Fruit fly (Drosophila melanogaster): ENCODE results near the gene CG9391.

CG9391 gene

DNA sequence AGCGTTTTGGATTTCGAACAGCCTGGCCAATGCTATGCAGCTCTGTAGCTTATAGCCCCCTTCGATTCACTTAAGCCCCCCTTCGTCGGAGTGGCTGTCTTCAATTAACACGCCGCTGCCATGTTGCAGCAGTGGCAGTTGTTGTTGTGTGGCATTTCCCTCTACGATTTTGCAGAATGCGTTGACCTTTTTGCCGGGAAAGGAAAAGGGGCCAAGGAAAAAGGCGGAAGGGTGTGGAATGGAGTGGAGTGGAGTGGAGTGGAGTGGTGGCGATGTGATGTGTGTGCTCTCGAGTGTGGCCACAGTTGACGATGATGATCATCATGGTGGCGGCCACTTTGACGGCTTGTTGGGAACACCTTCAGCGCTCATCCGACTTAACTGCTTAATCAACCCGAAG is 29.8 kb downstream of the CG9391 start:
- TF ChIP-seq Eip78C (GFP tag) (peak; percentile 4), CG9139 (GFP tag; optimal IDR thresholded peaks at IDR 0.05) (no peak), CG11294 (GFP tag; IDR thresholded peaks at IDR 0.05) (no peak), CG6792 (GFP tag; optimal IDR thresholded peaks at IDR 0.05) (no peak), lz (GFP tag; optimal IDR thresholded peaks at IDR 0.05) (no peak), esn (GFP tag; optimal IDR thresholded peaks at IDR 0.05) (no peak), svp (GFP tag) (peak; percentile 30), achi (GFP tag; optimal IDR thresholded peaks at IDR 0.05) (no peak), dsx (GFP tag; optimal IDR thresholded peaks at IDR 0.05; ENCODE audit: poor library complexity, severe bottlenecking) (no peak), salr (GFP tag; optimal IDR thresholded peaks at IDR 0.05) (no peak), Hr4 (GFP tag; optimal IDR thresholded peaks at IDR 0.05) (no peak)

DNA sequence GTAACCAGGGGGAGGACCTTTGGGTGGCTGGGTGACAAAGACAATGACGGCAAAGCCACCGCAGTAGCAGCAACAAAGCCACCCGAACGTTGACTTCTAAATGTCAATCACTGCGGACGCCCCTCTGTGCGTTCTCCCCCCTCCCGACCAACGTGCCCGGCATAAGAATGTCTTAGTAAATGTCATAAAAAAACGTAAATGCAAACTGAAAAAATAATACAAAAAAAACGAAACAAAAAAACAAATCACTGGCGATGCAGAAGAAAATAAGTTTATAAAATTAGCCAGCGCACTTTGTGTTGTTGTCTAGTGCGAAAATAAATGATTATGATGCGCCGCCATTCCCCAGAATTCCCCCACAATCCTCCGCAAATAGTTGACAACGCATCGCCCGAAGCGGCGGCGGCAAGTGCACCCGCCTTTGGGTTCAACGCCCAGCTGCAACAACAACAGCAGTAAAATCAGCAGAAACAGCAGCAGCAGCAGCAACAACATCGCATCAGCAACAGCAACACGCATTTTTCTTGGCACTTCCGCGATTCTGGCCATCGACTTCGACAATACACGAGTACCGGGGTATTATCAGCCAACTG is 31.1 kb downstream of the CG9391 start:
- TF ChIP-seq CG16779 (tag; optimal IDR thresholded peaks at IDR 0.05) (peak; percentile 48), net (GFP tag; optimal IDR thresholded peaks at IDR 0.05) (peak; percentile 36), Sox102F (GFP tag; optimal IDR thresholded peaks at IDR 0.05) (no peak), CG6792 (GFP tag; optimal IDR thresholded peaks at IDR 0.05) (no peak), Eip93F (GFP tag; optimal IDR thresholded peaks at IDR 0.05) (no peak), Hr39 (GFP tag; optimal IDR thresholded peaks at IDR 0.05) (no peak), CG6276 (GFP tag; optimal IDR thresholded peaks at IDR 0.05) (peak; percentile 95), Sox15 (GFP tag; optimal IDR thresholded peaks at IDR 0.05) (no peak), CG6163 (GFP tag; IDR thresholded peaks at IDR 0.05) (peak; percentile 69; the same call in 1 of the 3 replicates), CG15336 (GFP tag; IDR thresholded peaks at IDR 0.05) (peak; percentile 83), CG8319 (GFP tag; optimal IDR thresholded peaks at IDR 0.05) (no peak), Hr38 (GFP tag; optimal IDR thresholded peaks at IDR 0.05) (no peak), salr (GFP tag; optimal IDR thresholded peaks at IDR 0.05) (peak in 1 of 2 experiments; percentile 70), CG11902 (GFP tag; optimal IDR thresholded peaks at IDR 0.05) (no peak), Ets21C (GFP tag; optimal IDR thresholded peaks at IDR 0.05) (no peak), dac (GFP tag; optimal IDR thresholded peaks at IDR 0.05) (no peak), spab (GFP tag; optimal IDR thresholded peaks at IDR 0.05) (no peak), CG32006 (GFP tag; optimal IDR thresholded peaks at IDR 0.05) (peak; percentile 73), lz (GFP tag; optimal IDR thresholded peaks at IDR 0.05) (no peak), Eip78C (GFP tag) (peak; percentile 83), Gug (GFP tag; IDR thresholded peaks at IDR 0.05) (peak; percentile 21; the same call in 1 of the 2 replicates), CG9139 (GFP tag; optimal IDR thresholded peaks at IDR 0.05) (no peak), Lpt (GFP tag; optimal IDR thresholded peaks at IDR 0.05) (peak; percentile 75), svp (GFP tag) (no peak), Sox14 (GFP tag; optimal IDR thresholded peaks at IDR 0.05) (peak; percentile 38), CG8632 (GFP tag; optimal IDR thresholded peaks at IDR 0.05) (no peak), Ets96B (tag; optimal IDR thresholded peaks at IDR 0.05) (no peak), dsx (GFP tag; optimal IDR thresholded peaks at IDR 0.05; ENCODE audit: poor library complexity, severe bottlenecking) (no peak), pdm3 (GFP tag; optimal IDR thresholded peaks at IDR 0.05) (no peak), CG6854 (GFP tag; optimal IDR thresholded peaks at IDR 0.05) (no peak), CG3032 (tag; optimal IDR thresholded peaks at IDR 0.05) (no peak), Smox (GFP tag; optimal IDR thresholded peaks at IDR 0.05) (no peak), CG7368 (GFP tag; optimal IDR thresholded peaks at IDR 0.05) (no peak), Eip75B (GFP tag; optimal IDR thresholded peaks at IDR 0.05) (no peak), fd59A (GFP tag; optimal IDR thresholded peaks at IDR 0.05) (no peak), ss (GFP tag; optimal IDR thresholded peaks at IDR 0.05) (no peak), vri (GFP tag; optimal IDR thresholded peaks at IDR 0.05) (no peak), CG8119 (GFP tag; IDR thresholded peaks at IDR 0.05) (peak; percentile 85), CG11762 (GFP tag; optimal IDR thresholded peaks at IDR 0.05; ENCODE audit: insufficient read depth) (no peak), CG6808 (GFP tag; optimal IDR thresholded peaks at IDR 0.05) (peak; percentile 6), achi (GFP tag; optimal IDR thresholded peaks at IDR 0.05) (peak; percentile 4), Hr4 (GFP tag; optimal IDR thresholded peaks at IDR 0.05) (peak; percentile 43), CG3919 (GFP tag; optimal IDR thresholded peaks at IDR 0.05) (peak; percentile 26), CG11294 (GFP tag; IDR thresholded peaks at IDR 0.05) (0 out of 2 replicates have a peak, but pooled peaks have one; percentile 17), CG10669 (GFP tag; optimal IDR thresholded peaks at IDR 0.05) (no peak), CG4318 (GFP tag; optimal IDR thresholded peaks at IDR 0.05) (no peak), eg (GFP tag; IDR thresholded peaks at IDR 0.05) (peak; percentile 90)

Measured in whole organism, prepupa.